Worm (Caenorhabditis elegans) whole organism, early embryonic: Measurements from ENCODE around the gene F54E4.4.

ENCODE experiments used
- B0310.2 ChIP-seq: sonication (generic microtip); optimal IDR thresholded peaks from 2 replicates; lab custom pipeline; 2016; ENCODE audit warnings: mild to moderate bottlenecking, missing genetic modification characterization, missing compliant biosample characterization
- F13C5.2 ChIP-seq: sonication (generic microtip); optimal IDR thresholded peaks from 2 replicates; lab custom pipeline; 2017; ENCODE audit warnings: mild to moderate bottlenecking, missing genetic modification characterization, inconsistent platforms, missing compliant biosample characterization
- aly-1 ChIP-seq: sonication (generic microtip); optimal IDR thresholded peaks from 2 replicates; lab custom pipeline; 2016; ENCODE audit warnings: missing genetic modification characterization, missing compliant biosample characterization
- ama-1 ChIP-seq: fragments of 150-350 bp; optimal IDR thresholded peaks from 2 replicates; lab custom pipeline; 2014
- ceh-13 ChIP-seq: fragments of 200-800 bp; sonication (Bioruptor generic); optimal IDR thresholded peaks from 2 replicates; lab custom pipeline; 2018; ENCODE audit warnings: mild to moderate bottlenecking, missing genetic modification characterization, missing compliant biosample characterization
- ceh-36 ChIP-seq: sonication (generic microtip); optimal IDR thresholded peaks from 2 replicates; lab custom pipeline; 2016; ENCODE audit warnings: missing genetic modification characterization, inconsistent platforms, missing compliant biosample characterization
- ets-7 ChIP-seq: sonication (generic microtip); optimal IDR thresholded peaks from 2 replicates; lab custom pipeline; 2016; ENCODE audit warnings: missing genotype, missing genetic modification characterization, missing compliant biosample characterization
- flt-1 ChIP-seq: fragments of 200-800 bp; sonication (Bioruptor generic); IDR thresholded peaks from 2 replicates; pipeline ENCODE4 v1.3.6; 2022; ENCODE audit warnings: missing genetic modification characterization, missing compliant biosample characterization
- hmbx-1 ChIP-seq: sonication (generic microtip); optimal IDR thresholded peaks from 2 replicates; lab custom pipeline; 2016; ENCODE audit warnings: mild to moderate bottlenecking, missing genetic modification characterization, missing compliant biosample characterization
- hmg-4 ChIP-seq: fragments of 200-800 bp; sonication (Bioruptor generic); optimal IDR thresholded peaks from 2 replicates; lab custom pipeline; 2018; ENCODE audit warnings: mild to moderate bottlenecking, missing genetic modification characterization, missing compliant biosample characterization
- hnd-1 ChIP-seq: sonication (generic microtip); optimal IDR thresholded peaks from 2 replicates; lab custom pipeline; 2016; ENCODE audit warnings: missing genetic modification characterization, missing compliant biosample characterization
- pes-1 ChIP-seq: fragments of 200-800 bp; sonication (Bioruptor generic); IDR thresholded peaks from 2 replicates; pipeline ENCODE4 v1.3.6; 2022; ENCODE audit warnings: missing genetic modification reagents, missing genetic modification characterization, missing compliant biosample characterization
- scrt-1 ChIP-seq: fragments of 200-800 bp; sonication (Bioruptor generic); IDR thresholded peaks from 2 replicates; pipeline ENCODE4 v1.3.6; 2022; ENCODE audit warnings: missing genetic modification characterization, missing compliant biosample characterization
- sea-1 ChIP-seq: fragments of 200-800 bp; sonication (Bioruptor generic); conservative IDR thresholded peaks from 2 replicates; pipeline ENCODE4 v1.3.6; 2022; ENCODE audit warnings: missing genetic modification characterization, missing compliant biosample characterization
- tbx-11 ChIP-seq: fragments of 200-800 bp; sonication (Bioruptor generic); IDR thresholded peaks from 2 replicates; pipeline ENCODE4 v1.3.6; 2022; ENCODE audit warnings: missing genetic modification characterization, missing compliant biosample characterization
- tbx-37 ChIP-seq: fragments of 200-800 bp; sonication (Bioruptor generic); conservative IDR thresholded peaks from 2 replicates; pipeline ENCODE4 v1.3.6; 2022; ENCODE audit warnings: missing genetic modification reagents, missing genetic modification characterization, missing compliant biosample characterization
- tra-4 ChIP-seq: sonication (generic microtip); optimal IDR thresholded peaks from 2 replicates; lab custom pipeline; 2017; ENCODE audit warnings: missing genetic modification characterization, missing compliant biosample characterization

Gene F54E4.4

ce11 chrX:14621207-14621606, 24.1 kb downstream of the F54E4.4 start:
- no peak for TF ChIP-seq hmbx-1 (tag; lab: Kevin White, UChicago)
- no peak for TF ChIP-seq ceh-36 (tag; lab: Kevin White, UChicago)
- no peak for TF ChIP-seq B0310.2 (tag; lab: Kevin White, UChicago)

- TF ChIP-seq tra-4 (no peak), hnd-1 (tag; lab: Kevin White, UChicago) (no peak), sea-1 (GFP tag; lab: Robert Waterston, UW) (no peak), ceh-13 (GFP tag; lab: Kevin White, UChicago) (no peak), flt-1 (no peak), scrt-1 (GFP tag; lab: Robert Waterston, UW) (no peak), B0310.2 (tag; lab: Kevin White, UChicago) (no peak), hmbx-1 (tag; lab: Kevin White, UChicago) (no peak), tbx-37 (GFP tag; lab: Robert Waterston, UW) (no peak), ceh-36 (tag; lab: Kevin White, UChicago) (no peak), ama-1 (no peak), ets-7 (tag; lab: Kevin White, UChicago) (no peak), tbx-11 (no peak), F13C5.2 (no peak), pes-1 (GFP tag; lab: Robert Waterston, UW) (no peak), aly-1 (no peak), hmg-4 (no peak)
Measured at ce11 chrX:14611074-14611473, 34.2 kb downstream of the F54E4.4 start, which contains the start of gene rbc-1. Gene rbc-1 (plus strand): TSS chrX:14611374.

- TF ChIP-seq hmg-4: peak; percentile 15
- TF ChIP-seq tbx-37 (GFP tag; lab: Robert Waterston, UW): no peak
- peak; percentile 63 for TF ChIP-seq aly-1
- TF ChIP-seq tra-4: no peak
- TF ChIP-seq ceh-36 (tag; lab: Kevin White, UChicago): no peak
Measured at ce11 chrX:14610093-14610763, 35.1 kb downstream of the F54E4.4 start.

ce11 chrX:14607770-14608169, 37.5 kb downstream of the F54E4.4 start:
- TF ChIP-seq flt-1 (no peak), ceh-36 (tag; lab: Kevin White, UChicago) (no peak), F13C5.2 (no peak), tra-4 (no peak), aly-1 (no peak), hmbx-1 (tag; lab: Kevin White, UChicago) (no peak), scrt-1 (GFP tag; lab: Robert Waterston, UW) (no peak), sea-1 (GFP tag; lab: Robert Waterston, UW) (no peak), tbx-11 (no peak)

- TF ChIP-seq aly-1 (no peak), F13C5.2 (peak; percentile 27), flt-1 (peak; percentile 3; the same call in 1 of the 2 replicates)
Measured at ce11 chrX:14602676-14603075, 42.6 kb downstream of the F54E4.4 start, which contains the start of gene eor-2. Gene eor-2 (plus strand): TSS chrX:14603017.

ce11 chrX:14599245-14599644, 46.0 kb downstream of the F54E4.4 start, which contains the start of gene C44H4.6:
Gene C44H4.6 (minus strand): TSS chrX:14599345.
- no peak for TF ChIP-seq hnd-1 (tag; lab: Kevin White, UChicago)
- no peak for TF ChIP-seq hmg-4
- no peak for TF ChIP-seq B0310.2 (tag; lab: Kevin White, UChicago)
- TF ChIP-seq scrt-1 (GFP tag; lab: Robert Waterston, UW): no peak
- TF ChIP-seq tbx-37 (GFP tag; lab: Robert Waterston, UW): no peak
- no peak for TF ChIP-seq ceh-13 (GFP tag; lab: Kevin White, UChicago)
- TF ChIP-seq sea-1 (GFP tag; lab: Robert Waterston, UW): no peak
- no peak for TF ChIP-seq F13C5.2
- no peak for TF ChIP-seq ceh-36 (tag; lab: Kevin White, UChicago)
- TF ChIP-seq hmbx-1 (tag; lab: Kevin White, UChicago): no peak
- no peak for TF ChIP-seq tbx-11
- no peak for TF ChIP-seq aly-1
- TF ChIP-seq tra-4: no peak
- no peak for TF ChIP-seq ets-7 (tag; lab: Kevin White, UChicago)
- TF ChIP-seq pes-1 (GFP tag; lab: Robert Waterston, UW): no peak
- no peak for TF ChIP-seq flt-1
- TF ChIP-seq ama-1: no peak

- no peak for TF ChIP-seq hmbx-1 (tag; lab: Kevin White, UChicago)
- no peak for TF ChIP-seq tbx-11
- no peak for TF ChIP-seq ceh-36 (tag; lab: Kevin White, UChicago)
- no peak for TF ChIP-seq ets-7 (tag; lab: Kevin White, UChicago)
Measured at ce11 chrX:14594825-14595224, 50.5 kb downstream of the F54E4.4 start, which contains the start of gene C44H4.8. Gene C44H4.8 (plus strand): TSS chrX:14595125.

ce11 chrX:14593206-14593605, 52.1 kb downstream of the F54E4.4 start:
- no peak for TF ChIP-seq ceh-36 (tag; lab: Kevin White, UChicago)
- no peak for TF ChIP-seq ceh-13 (GFP tag; lab: Kevin White, UChicago)
- no peak for TF ChIP-seq hnd-1 (tag; lab: Kevin White, UChicago)
- TF ChIP-seq ama-1: no peak
- TF ChIP-seq hmbx-1 (tag; lab: Kevin White, UChicago): no peak
- TF ChIP-seq sea-1 (GFP tag; lab: Robert Waterston, UW): no peak
- TF ChIP-seq aly-1: no peak
- no peak for TF ChIP-seq pes-1 (GFP tag; lab: Robert Waterston, UW)
- no peak for TF ChIP-seq hmg-4
- no peak for TF ChIP-seq flt-1
- TF ChIP-seq tbx-11: no peak
- TF ChIP-seq ets-7 (tag; lab: Kevin White, UChicago): no peak
- TF ChIP-seq F13C5.2: no peak
- TF ChIP-seq scrt-1 (GFP tag; lab: Robert Waterston, UW): no peak
- no peak for TF ChIP-seq tbx-37 (GFP tag; lab: Robert Waterston, UW)
- no peak for TF ChIP-seq tra-4
- TF ChIP-seq B0310.2 (tag; lab: Kevin White, UChicago): no peak
